Fruit fly (Drosophila melanogaster) whole organism: ENCODE data around the gene Piezo.

Source experiments
- CG8478 ChIP-seq: fragments of >200 bp; optimal IDR thresholded peaks from 2 replicates; lab custom pipeline; 2018; ENCODE audit warnings: inconsistent platforms
- Dll ChIP-seq: fragments of >200 bp; optimal IDR thresholded peaks from 2 replicates; lab custom pipeline; 2017
- EcR ChIP-seq, 2 experiments: fragments of >200 bp; optimal IDR thresholded peaks; 2 replicates each; lab custom pipeline; 2017; ENCODE audit warnings: missing biosample characterization in 2 of 2, missing genetic modification characterization in 2 of 2, missing genetic modification reagents in 2 of 2
- pan ChIP-seq: fragments of >200 bp; optimal IDR thresholded peaks from 2 replicates; lab custom pipeline; 2017
- psq ChIP-seq: fragments of >200 bp; optimal IDR thresholded peaks from 2 replicates; lab custom pipeline; 2017
- usp ChIP-seq: fragments of >200 bp; optimal IDR thresholded peaks from 2 replicates; lab custom pipeline; 2017; ENCODE audit warnings: missing biosample characterization, missing genetic modification characterization, mixed read lengths

DNA sequence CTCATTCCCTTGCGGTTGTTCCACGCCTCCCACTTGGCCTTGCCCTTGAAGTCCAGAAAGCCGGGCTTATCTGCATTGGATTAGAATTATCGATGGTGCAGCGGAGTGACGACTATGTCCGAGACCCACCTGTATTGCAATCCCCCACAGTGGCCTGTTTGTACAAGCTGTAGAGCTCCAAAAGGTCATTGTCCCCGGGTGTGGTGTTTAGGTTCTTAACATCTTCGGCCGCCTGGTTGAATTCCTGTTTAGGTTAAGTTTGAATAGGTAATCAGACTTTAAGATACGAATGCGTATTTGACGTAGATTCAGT lies 923 bp upstream of the Piezo start:
- TF ChIP-seq pan (lab: Kevin White, UChicago) (no peak), usp (GFP tag; lab: Kevin White, UChicago) (no peak), CG8478 (lab: Kevin White, UChicago) (no peak), EcR (GFP tag; optimal IDR thresholded peaks at IDR 0.05; lab: Kevin White, UChicago) (peak; percentile 82 to 94), psq (lab: Kevin White, UChicago) (no peak), Dll (no peak)
